Worm (Caenorhabditis elegans): ENCODE measurements around the gene mans-3.

DNA sequence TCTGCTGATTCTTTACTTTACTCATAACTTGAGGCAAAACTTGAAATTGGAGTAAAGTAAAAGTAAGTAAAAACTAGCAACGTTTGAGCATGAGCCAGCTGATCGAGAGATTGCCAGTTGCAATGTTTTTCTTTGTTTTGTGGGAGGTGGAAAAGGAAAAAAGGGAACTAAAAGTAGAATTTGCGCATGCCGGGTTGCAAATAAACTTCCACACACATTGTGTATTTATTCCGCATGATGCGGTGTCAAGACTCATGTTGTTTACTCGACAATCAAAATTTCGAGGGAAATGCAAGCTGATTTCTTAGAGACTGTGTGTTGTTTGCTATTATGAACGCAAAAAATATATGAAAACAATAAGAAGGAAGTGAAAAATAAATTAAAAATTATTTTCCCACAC lies 22.8 kb upstream of the mans-3 start:
- TF ChIP-seq elt-2 (tag; optimal IDR thresholded peaks at IDR 0.05) (no peak), unc-62 (GFP tag; optimal IDR thresholded peaks at IDR 0.05) (no peak)
